Fruit fly (Drosophila melanogaster) whole organism, embryonic: Measurements from ENCODE around the gene CG3517.

Experiments used
- ATbp ChIP-seq: fragments of 200-800 bp; sonication (Bioruptor generic); optimal IDR thresholded peaks from 2 replicates; lab custom pipeline; 2017; ENCODE audit warnings: missing biosample characterization, mild to moderate bottlenecking, missing genetic modification characterization, missing genetic modification reagents
- Aef1 ChIP-seq: fragments of 200-800 bp; sonication (Bioruptor generic); IDR thresholded peaks from 3 replicates; pipeline ENCODE4 v1.3.6; 2022; ENCODE audit warnings: missing biosample characterization, missing genetic modification characterization
- CG10274 ChIP-seq: fragments of 200-800 bp; sonication (Bioruptor generic); optimal IDR thresholded peaks from 3 replicates; lab custom pipeline; 2017; ENCODE audit warnings: missing biosample characterization, mild to moderate bottlenecking, missing genetic modification characterization
- CG10366 ChIP-seq: fragments of 200-800 bp; sonication (Bioruptor generic); IDR thresholded peaks from 2 replicates; pipeline ENCODE4 v1.3.6; 2022; ENCODE audit warnings: missing biosample characterization, missing genetic modification characterization
- CG12659 ChIP-seq: fragments of 200-800 bp; sonication (Bioruptor generic); optimal IDR thresholded peaks from 3 replicates; lab custom pipeline; 2017; ENCODE audit warnings: mild to moderate bottlenecking, missing biosample characterization, missing genetic modification reagents, missing genetic modification characterization
- CG14667 ChIP-seq: fragments of 200-800 bp; sonication (Bioruptor generic); IDR thresholded peaks from 2 replicates; pipeline ENCODE4 v1.3.6; 2022; ENCODE audit warnings: missing biosample characterization, missing genetic modification characterization
- CG15601 ChIP-seq: fragments of 200-800 bp; sonication (Bioruptor generic); optimal IDR thresholded peaks from 3 replicates; lab custom pipeline; 2019; ENCODE audit warnings: missing biosample characterization, mild to moderate bottlenecking, missing genetic modification characterization, moderate library complexity
- CG16813 ChIP-seq: fragments of 200-800 bp; sonication (Bioruptor generic); IDR thresholded peaks from 3 replicates; pipeline ENCODE4 v1.3.6; 2022; ENCODE audit warnings: missing biosample characterization, missing genetic modification characterization; ENCODE audit not compliant: partially characterized antibody
- CG16815 ChIP-seq: fragments of 200-800 bp; sonication (Bioruptor generic); optimal IDR thresholded peaks from 3 replicates; lab custom pipeline; 2017; ENCODE audit warnings: missing biosample characterization, mild to moderate bottlenecking, missing genetic modification characterization
- CG17829 ChIP-seq: fragments of 200-800 bp; optimal IDR thresholded peaks from 2 replicates; lab custom pipeline; 2019; ENCODE audit warnings: missing biosample characterization, mild to moderate bottlenecking, missing genetic modification characterization, moderate library complexity
- CG18599 ChIP-seq: fragments of 200-800 bp; sonication (Bioruptor generic); optimal IDR thresholded peaks from 3 replicates; lab custom pipeline; 2017; ENCODE audit warnings: missing biosample characterization, missing genetic modification characterization, mild to moderate bottlenecking, moderate library complexity, missing genetic modification reagents
- CG18764 ChIP-seq: fragments of 200-800 bp; sonication (Bioruptor generic); optimal IDR thresholded peaks from 3 replicates; lab custom pipeline; 2016; ENCODE audit warnings: missing biosample characterization, missing genetic modification characterization
- CG32767 ChIP-seq: fragments of 200-800 bp; sonication (Bioruptor generic); IDR thresholded peaks from 2 replicates; pipeline ENCODE4 v1.3.6; 2022; ENCODE audit warnings: missing biosample characterization, missing genetic modification characterization
- CG33213 ChIP-seq: fragments of 200-800 bp; sonication (Bioruptor generic); optimal IDR thresholded peaks from 3 replicates; lab custom pipeline; 2016; ENCODE audit warnings: missing biosample characterization, missing genetic modification characterization
- CG33557 ChIP-seq: fragments of 200-800 bp; sonication (Bioruptor generic); optimal IDR thresholded peaks from 2 replicates; lab custom pipeline; 2019; ENCODE audit warnings: missing biosample characterization, mild to moderate bottlenecking, missing genetic modification characterization, moderate library complexity
- CG4617 ChIP-seq: fragments of 200-800 bp; sonication (Bioruptor generic); optimal IDR thresholded peaks from 3 replicates; lab custom pipeline; 2016; ENCODE audit warnings: missing biosample characterization, missing genetic modification characterization, borderline replicate concordance
- CG4820 ChIP-seq: fragments of 200-800 bp; sonication (Bioruptor generic); optimal IDR thresholded peaks from 3 replicates; lab custom pipeline; 2016; ENCODE audit warnings: missing biosample characterization, missing genetic modification characterization
- CG5180 ChIP-seq: fragments of 200-800 bp; sonication (Bioruptor generic); optimal IDR thresholded peaks from 3 replicates; lab custom pipeline; 2017; ENCODE audit warnings: missing biosample characterization, missing genetic modification characterization, mild to moderate bottlenecking, moderate library complexity, missing genetic modification reagents
- CG6791 ChIP-seq: fragments of 200-800 bp; sonication (Bioruptor generic); IDR thresholded peaks from 3 replicates; pipeline ENCODE4 v1.3.6; 2022; ENCODE audit warnings: missing biosample characterization, missing genetic modification characterization; ENCODE audit not compliant: partially characterized antibody
- CG7786 ChIP-seq: fragments of 200-800 bp; sonication (Bioruptor generic); optimal IDR thresholded peaks from 2 replicates; lab custom pipeline; 2016; ENCODE audit warnings: missing biosample characterization, missing genetic modification characterization
- CG8924 ChIP-seq: fragments of 200-800 bp; optimal IDR thresholded peaks from 3 replicates; lab custom pipeline; 2019; ENCODE audit warnings: missing biosample characterization, mild to moderate bottlenecking, missing genetic modification characterization, moderate library complexity
- Dfd ChIP-seq, 2 experiments: fragments of >200 bp; optimal IDR thresholded peaks; 2 replicates each; lab custom pipeline; 2017; ENCODE audit warnings: missing biosample characterization in 2 of 2, missing genetic modification characterization in 2 of 2
- Dref ChIP-seq: fragments of 200-800 bp; sonication (Bioruptor generic); IDR thresholded peaks from 2 replicates; pipeline ENCODE4 v1.3.6; 2022; ENCODE audit warnings: missing biosample characterization, missing genetic modification characterization
- Drgx ChIP-seq: fragments of 200-800 bp; sonication (Bioruptor generic); IDR thresholded peaks from 2 replicates; pipeline ENCODE4 v1.3.6; 2022; ENCODE audit warnings: missing biosample characterization, missing genetic modification characterization
- Fer3 ChIP-seq: fragments of 200-800 bp; sonication (Bioruptor generic); optimal IDR thresholded peaks from 2 replicates; lab custom pipeline; 2018; ENCODE audit warnings: missing biosample characterization, mild to moderate bottlenecking, missing genetic modification characterization, moderate library complexity
- Hr3 ChIP-seq: fragments of 200-800 bp; sonication (Bioruptor generic); optimal IDR thresholded peaks from 3 replicates; lab custom pipeline; 2016; ENCODE audit warnings: missing biosample characterization, missing genetic modification characterization
- MESR4 ChIP-seq: fragments of 200-800 bp; sonication (Bioruptor generic); optimal IDR thresholded peaks from 2 replicates; lab custom pipeline; 2018; ENCODE audit warnings: missing biosample characterization, mild to moderate bottlenecking, missing genetic modification characterization, moderate library complexity
- Mad ChIP-seq: fragments of 200-800 bp; sonication (Bioruptor generic); optimal IDR thresholded peaks from 2 replicates; lab custom pipeline; 2016; ENCODE audit warnings: missing biosample characterization, missing genetic modification characterization
- Max ChIP-seq: fragments of 200-800 bp; sonication (Bioruptor generic); optimal IDR thresholded peaks from 2 replicates; lab custom pipeline; 2016; ENCODE audit warnings: missing biosample characterization, mild to moderate bottlenecking, missing genetic modification characterization
- Meics ChIP-seq: fragments of 200-800 bp; sonication (Bioruptor generic); optimal IDR thresholded peaks from 2 replicates; lab custom pipeline; 2017; ENCODE audit warnings: missing biosample characterization, mild to moderate bottlenecking, missing genetic modification characterization
- Mes4 ChIP-seq: fragments of 200-800 bp; sonication (Bioruptor generic); optimal IDR thresholded peaks from 2 replicates; lab custom pipeline; 2016; ENCODE audit warnings: missing biosample characterization, missing genetic modification characterization
- Oaz ChIP-seq: fragments of 200-800 bp; sonication (Bioruptor generic); IDR thresholded peaks from 2 replicates; pipeline ENCODE4 v1.3.6; 2022; ENCODE audit warnings: missing biosample characterization, missing genetic modification characterization
- Rfx ChIP-seq: fragments of 200-800 bp; sonication (Bioruptor generic); IDR thresholded peaks from 2 replicates; pipeline ENCODE4 v1.3.6; 2022; ENCODE audit warnings: missing biosample characterization, missing genetic modification characterization
- Scr ChIP-seq: fragments of 200-800 bp; sonication (Bioruptor generic); IDR thresholded peaks from 2 replicates; pipeline ENCODE4 v1.3.6; 2022; ENCODE audit warnings: missing biosample characterization, missing genetic modification characterization; ENCODE audit not compliant: partially characterized antibody
- Sry-β ChIP-seq: fragments of 200-800 bp; sonication (Bioruptor generic); optimal IDR thresholded peaks from 2 replicates; lab custom pipeline; 2018; ENCODE audit warnings: missing biosample characterization, mild to moderate bottlenecking, missing genetic modification characterization, moderate library complexity
- YL-1 ChIP-seq: fragments of 200-800 bp; sonication (Bioruptor generic); optimal IDR thresholded peaks from 3 replicates; lab custom pipeline; 2017; ENCODE audit warnings: missing biosample characterization, mild to moderate bottlenecking, missing genetic modification characterization
- caup ChIP-seq: fragments of 200-800 bp; sonication (Bioruptor generic); optimal IDR thresholded peaks from 3 replicates; lab custom pipeline; 2017; ENCODE audit warnings: missing biosample characterization, mild to moderate bottlenecking, missing genetic modification characterization, moderate library complexity; ENCODE audit not compliant: severe bottlenecking
- dmrt99B ChIP-seq: fragments of 200-800 bp; sonication (Bioruptor generic); optimal IDR thresholded peaks from 2 replicates; lab custom pipeline; 2018; ENCODE audit warnings: missing biosample characterization, mild to moderate bottlenecking, missing genetic modification characterization, moderate library complexity
- gsb ChIP-seq: fragments of 200-800 bp; sonication (Bioruptor generic); IDR thresholded peaks from 2 replicates; pipeline ENCODE4 v1.3.6; 2022; ENCODE audit warnings: missing biosample characterization, missing genetic modification characterization
- hbn ChIP-seq: fragments of 200-800 bp; sonication (Bioruptor generic); IDR thresholded peaks from 2 replicates; pipeline ENCODE4 v1.3.6; 2022; ENCODE audit warnings: missing biosample characterization, missing genetic modification characterization; ENCODE audit not compliant: partially characterized antibody
- inv ChIP-seq: fragments of 200-800 bp; sonication (Bioruptor generic); IDR thresholded peaks from 2 replicates; pipeline ENCODE4 v1.3.6; 2022; ENCODE audit warnings: missing biosample characterization, missing genetic modification characterization; ENCODE audit not compliant: partially characterized antibody
- klu ChIP-seq: fragments of 200-800 bp; sonication (Bioruptor generic); IDR thresholded peaks from 2 replicates; pipeline ENCODE4 v1.3.6; 2022; ENCODE audit warnings: missing biosample characterization, missing genetic modification characterization
- mld ChIP-seq: fragments of 200-800 bp; sonication (Bioruptor generic); IDR thresholded peaks from 3 replicates; pipeline ENCODE4 v1.3.6; 2022; ENCODE audit warnings: missing biosample characterization, missing genetic modification characterization; ENCODE audit not compliant: partially characterized antibody
- phol ChIP-seq: fragments of 200-800 bp; sonication (Bioruptor generic); optimal IDR thresholded peaks from 3 replicates; lab custom pipeline; 2018; ENCODE audit warnings: missing biosample characterization, mild to moderate bottlenecking, missing genetic modification characterization, moderate library complexity
- row ChIP-seq: fragments of 200-800 bp; sonication (Bioruptor generic); IDR thresholded peaks from 3 replicates; pipeline ENCODE4 v1.3.6; 2022; ENCODE audit warnings: missing biosample characterization, missing genetic modification characterization
- slbo ChIP-seq: fragments of 200-800 bp; sonication (Bioruptor generic); IDR thresholded peaks from 2 replicates; pipeline ENCODE4 v1.3.6; 2022; ENCODE audit warnings: missing biosample characterization, missing genetic modification characterization
- tap ChIP-seq: fragments of 200-800 bp; optimal IDR thresholded peaks from 3 replicates; lab custom pipeline; 2019; ENCODE audit warnings: missing biosample characterization, mild to moderate bottlenecking, missing genetic modification characterization, moderate library complexity
- zfh1 ChIP-seq: fragments of 200-800 bp; sonication (Bioruptor generic); IDR thresholded peaks from 3 replicates; pipeline ENCODE4 v1.3.6; 2022; ENCODE audit warnings: missing biosample characterization, missing genetic modification characterization

Gene CG3517

dm6 chr3R:19460409-19461217, 35.6 kb upstream of the CG3517 start, which contains the start of gene Dys (continued):
- TF ChIP-seq Mad (peak; percentile 59), ATbp (GFP tag; lab: Kevin White, UChicago) (peak; percentile 75), row (peak; percentile 95), CG18599 (GFP tag; lab: Kevin White, UChicago) (peak; percentile 94), CG17829 (tag; lab: Kevin White, UChicago) (peak; percentile 85), CG33557 (GFP tag; lab: Kevin White, UChicago) (peak; percentile 72), mld (GFP tag; lab: Robert Waterston, UW) (no peak), phol (peak; percentile 89), Rfx (GFP tag; lab: Robert Waterston, UW) (no peak; the same call in 1 of the 2 replicates), tap (tag; lab: Kevin White, UChicago) (peak; percentile 89), CG10274 (peak; percentile 30), CG4820 (peak; percentile 75), Meics (peak; percentile 89), CG4617 (GFP tag; lab: Kevin White, UChicago) (peak; percentile 47), CG15601 (tag; lab: Kevin White, UChicago) (peak; percentile 85), CG18764 (GFP tag; lab: Kevin White, UChicago) (peak; percentile 74), CG6791 (GFP tag; lab: Robert Waterston, UW) (no peak), inv (no peak), Max (GFP tag; lab: Kevin White, UChicago) (peak; percentile 65), hbn (GFP tag; lab: Robert Waterston, UW) (no peak), CG14667 (peak; percentile 79), CG12659 (GFP tag; lab: Kevin White, UChicago) (peak; percentile 84), Drgx (GFP tag; lab: Robert Waterston, UW) (0 out of 2 replicates have a peak, but pooled peaks have one; percentile 37), CG7786 (GFP tag; lab: Kevin White, UChicago) (peak; percentile 92), klu (no peak), CG33213 (GFP tag; lab: Kevin White, UChicago) (peak; percentile 43), CG5180 (GFP tag; lab: Kevin White, UChicago) (peak; percentile 63), gsb (GFP tag; lab: Robert Waterston, UW) (no peak; the same call in none of the 2 replicates), YL-1 (GFP tag; lab: Kevin White, UChicago) (no peak), CG16815 (peak; percentile 80), Mes4 (peak; percentile 56), caup (peak; percentile 83), Aef1 (GFP tag; lab: Robert Waterston, UW) (peak; percentile 84), Hr3 (GFP tag; lab: Kevin White, UChicago) (peak; percentile 84), Fer3 (tag; lab: Kevin White, UChicago) (peak; percentile 94), Oaz (GFP tag; lab: Robert Waterston, UW) (peak; percentile 53; the same call in 1 of the 2 replicates), CG10366 (GFP tag; lab: Robert Waterston, UW) (peak; percentile 83), CG16813 (GFP tag; lab: Robert Waterston, UW) (no peak), zfh1 (GFP tag; lab: Robert Waterston, UW) (peak; percentile 86), MESR4 (GFP tag; lab: Kevin White, UChicago) (no peak), Scr (no peak), dmrt99B (tag; lab: Kevin White, UChicago) (peak; percentile 91), slbo (GFP tag; lab: Robert Waterston, UW) (no peak; the same call in 1 of the 2 replicates), Dfd (GFP tag; optimal IDR thresholded peaks at IDR 0.05; lab: Kevin White, UChicago) (no peak), CG8924 (tag; lab: Kevin White, UChicago) (peak; percentile 92), CG32767 (GFP tag; lab: Robert Waterston, UW) (no peak; the same call in 1 of the 2 replicates), Sry-β (no peak), Dref (GFP tag; lab: Robert Waterston, UW) (no peak)
